Fruit fly (Drosophila melanogaster): ENCODE data around the gene mud.

The mud gene

dm6 chrX:14247035-14247786 is at the start of gene mud (continued):
- TF ChIP-seq Camta (GFP tag; optimal IDR thresholded peaks at IDR 0.05) (no peak), CG1647 (GFP tag; optimal IDR thresholded peaks at IDR 0.05) (no peak), CG12391 (tag; optimal IDR thresholded peaks at IDR 0.05) (peak; percentile 58), fd102C (GFP tag; optimal IDR thresholded peaks at IDR 0.05) (no peak), gcm2 (GFP tag; optimal IDR thresholded peaks at IDR 0.05) (no peak), Scr (GFP tag; IDR thresholded peaks at IDR 0.05; ENCODE audit: partially characterized antibody) (peak; percentile 71), unpg (GFP tag; optimal IDR thresholded peaks at IDR 0.05) (no peak), CG1603 (tag; optimal IDR thresholded peaks at IDR 0.05) (peak; percentile 74), bsh (GFP tag; optimal IDR thresholded peaks at IDR 0.05) (peak in 1 of 2 experiments; percentile 50), zen2 (GFP tag; IDR thresholded peaks at IDR 0.05; ENCODE audit: partially characterized antibody) (0 out of 3 replicates have a peak, but pooled peaks have one; percentile 13), Abd-B (GFP tag; optimal IDR thresholded peaks at IDR 0.05) (no peak), CG10462 (GFP tag; optimal IDR thresholded peaks at IDR 0.05) (no peak), pnt (GFP tag; optimal IDR thresholded peaks at IDR 0.05) (no peak), chn (GFP tag; optimal IDR thresholded peaks at IDR 0.05) (no peak), CG11093 (GFP tag; IDR thresholded peaks at IDR 0.05) (no peak), Dad (GFP tag; optimal IDR thresholded peaks at IDR 0.05) (no peak), CG7357 (GFP tag; IDR thresholded peaks at IDR 0.05) (peak; percentile 98), sens-2 (GFP tag; IDR thresholded peaks at IDR 0.05) (no peak), Gsc (GFP tag; IDR thresholded peaks at IDR 0.05) (no peak), MTF-1 (GFP tag; optimal IDR thresholded peaks at IDR 0.05; ENCODE audit: borderline replicate concordance) (no peak), CTCF (GFP tag; optimal IDR thresholded peaks at IDR 0.05) (peak; percentile 91), CG2199 (GFP tag; IDR thresholded peaks at IDR 0.05) (no peak), dmrt11E (tag; optimal IDR thresholded peaks at IDR 0.05) (peak; percentile 43), CG2875 (GFP tag; optimal IDR thresholded peaks at IDR 0.05) (no peak), CG2116 (GFP tag; optimal IDR thresholded peaks at IDR 0.05) (peak; percentile 65), Aef1 (GFP tag; IDR thresholded peaks at IDR 0.05) (peak; percentile 28; the same call in 1 of the 3 replicates), oc (tag; optimal IDR thresholded peaks at IDR 0.05) (no peak), org-1 (GFP tag; optimal IDR thresholded peaks at IDR 0.05) (no peak), Chrac-16 (GFP tag; optimal IDR thresholded peaks at IDR 0.05) (no peak), ttk (GFP tag; IDR thresholded peaks at IDR 0.05) (peak; percentile 29; the same call in 1 of the 2 replicates), CG11696 (GFP tag; IDR thresholded peaks at IDR 0.05) (no peak), sim (GFP tag; IDR thresholded peaks at IDR 0.05) (no peak), Optix (GFP tag; IDR thresholded peaks at IDR 0.05) (no peak; the same call in 2 of the 3 replicates), dmrt99B (tag; optimal IDR thresholded peaks at IDR 0.05) (no peak), Dip2 (GFP tag; IDR thresholded peaks at IDR 0.05) (peak; percentile 86), Fer1 (GFP tag; optimal IDR thresholded peaks at IDR 0.05) (no peak), Atf-2 (GFP tag; optimal IDR thresholded peaks at IDR 0.05) (no peak), cad (GFP tag; optimal IDR thresholded peaks at IDR 0.05) (no peak), CG13296 (GFP tag; optimal IDR thresholded peaks at IDR 0.05) (no peak), Dp (GFP tag; optimal IDR thresholded peaks at IDR 0.05) (peak; percentile 74), zfh2 (GFP tag; optimal IDR thresholded peaks at IDR 0.05) (peak; percentile 20), eyg (GFP tag; optimal IDR thresholded peaks at IDR 0.05) (no peak), ssp (GFP tag; IDR thresholded peaks at IDR 0.05) (peak; percentile 95), CG1792 (GFP tag; optimal IDR thresholded peaks at IDR 0.05) (no peak), CG12659 (GFP tag; optimal IDR thresholded peaks at IDR 0.05) (peak; percentile 25), tup (GFP tag; optimal IDR thresholded peaks at IDR 0.05) (no peak), CG4820 (GFP tag; optimal IDR thresholded peaks at IDR 0.05) (no peak), Mad (GFP tag; optimal IDR thresholded peaks at IDR 0.05) (no peak), CHES-1-like (GFP tag; optimal IDR thresholded peaks at IDR 0.05) (no peak), Sox100B (GFP tag; optimal IDR thresholded peaks at IDR 0.05) (no peak)

Measured in whole organism, embryonic.